Worm (Caenorhabditis elegans) whole organism, early embryonic: ENCODE results near the gene ptp-5.1.

ENCODE experiments used
- B0310.2 ChIP-seq: sonication (generic microtip); optimal IDR thresholded peaks from 2 replicates; lab custom pipeline; 2016; ENCODE audit warnings: mild to moderate bottlenecking, missing genetic modification characterization, missing compliant biosample characterization
- F13C5.2 ChIP-seq: sonication (generic microtip); optimal IDR thresholded peaks from 2 replicates; lab custom pipeline; 2017; ENCODE audit warnings: mild to moderate bottlenecking, missing genetic modification characterization, inconsistent platforms, missing compliant biosample characterization
- aly-1 ChIP-seq: sonication (generic microtip); optimal IDR thresholded peaks from 2 replicates; lab custom pipeline; 2016; ENCODE audit warnings: missing genetic modification characterization, missing compliant biosample characterization
- ama-1 ChIP-seq: fragments of 150-350 bp; optimal IDR thresholded peaks from 2 replicates; lab custom pipeline; 2014
- ceh-13 ChIP-seq: fragments of 200-800 bp; sonication (Bioruptor generic); optimal IDR thresholded peaks from 2 replicates; lab custom pipeline; 2018; ENCODE audit warnings: mild to moderate bottlenecking, missing genetic modification characterization, missing compliant biosample characterization
- ceh-36 ChIP-seq: sonication (generic microtip); optimal IDR thresholded peaks from 2 replicates; lab custom pipeline; 2016; ENCODE audit warnings: missing genetic modification characterization, inconsistent platforms, missing compliant biosample characterization
- ets-7 ChIP-seq: sonication (generic microtip); optimal IDR thresholded peaks from 2 replicates; lab custom pipeline; 2016; ENCODE audit warnings: missing genotype, missing genetic modification characterization, missing compliant biosample characterization
- flt-1 ChIP-seq: fragments of 200-800 bp; sonication (Bioruptor generic); IDR thresholded peaks from 2 replicates; pipeline ENCODE4 v1.3.6; 2022; ENCODE audit warnings: missing genetic modification characterization, missing compliant biosample characterization
- hmbx-1 ChIP-seq: sonication (generic microtip); optimal IDR thresholded peaks from 2 replicates; lab custom pipeline; 2016; ENCODE audit warnings: mild to moderate bottlenecking, missing genetic modification characterization, missing compliant biosample characterization
- hmg-4 ChIP-seq: fragments of 200-800 bp; sonication (Bioruptor generic); optimal IDR thresholded peaks from 2 replicates; lab custom pipeline; 2018; ENCODE audit warnings: mild to moderate bottlenecking, missing genetic modification characterization, missing compliant biosample characterization
- hnd-1 ChIP-seq: sonication (generic microtip); optimal IDR thresholded peaks from 2 replicates; lab custom pipeline; 2016; ENCODE audit warnings: missing genetic modification characterization, missing compliant biosample characterization
- pes-1 ChIP-seq: fragments of 200-800 bp; sonication (Bioruptor generic); IDR thresholded peaks from 2 replicates; pipeline ENCODE4 v1.3.6; 2022; ENCODE audit warnings: missing genetic modification reagents, missing genetic modification characterization, missing compliant biosample characterization
- scrt-1 ChIP-seq: fragments of 200-800 bp; sonication (Bioruptor generic); IDR thresholded peaks from 2 replicates; pipeline ENCODE4 v1.3.6; 2022; ENCODE audit warnings: missing genetic modification characterization, missing compliant biosample characterization
- sea-1 ChIP-seq: fragments of 200-800 bp; sonication (Bioruptor generic); conservative IDR thresholded peaks from 2 replicates; pipeline ENCODE4 v1.3.6; 2022; ENCODE audit warnings: missing genetic modification characterization, missing compliant biosample characterization
- tbx-11 ChIP-seq: fragments of 200-800 bp; sonication (Bioruptor generic); IDR thresholded peaks from 2 replicates; pipeline ENCODE4 v1.3.6; 2022; ENCODE audit warnings: missing genetic modification characterization, missing compliant biosample characterization
- tbx-37 ChIP-seq: fragments of 200-800 bp; sonication (Bioruptor generic); conservative IDR thresholded peaks from 2 replicates; pipeline ENCODE4 v1.3.6; 2022; ENCODE audit warnings: missing genetic modification reagents, missing genetic modification characterization, missing compliant biosample characterization
- tra-4 ChIP-seq: sonication (generic microtip); optimal IDR thresholded peaks from 2 replicates; lab custom pipeline; 2017; ENCODE audit warnings: missing genetic modification characterization, missing compliant biosample characterization

Gene ptp-5.1

DNA sequence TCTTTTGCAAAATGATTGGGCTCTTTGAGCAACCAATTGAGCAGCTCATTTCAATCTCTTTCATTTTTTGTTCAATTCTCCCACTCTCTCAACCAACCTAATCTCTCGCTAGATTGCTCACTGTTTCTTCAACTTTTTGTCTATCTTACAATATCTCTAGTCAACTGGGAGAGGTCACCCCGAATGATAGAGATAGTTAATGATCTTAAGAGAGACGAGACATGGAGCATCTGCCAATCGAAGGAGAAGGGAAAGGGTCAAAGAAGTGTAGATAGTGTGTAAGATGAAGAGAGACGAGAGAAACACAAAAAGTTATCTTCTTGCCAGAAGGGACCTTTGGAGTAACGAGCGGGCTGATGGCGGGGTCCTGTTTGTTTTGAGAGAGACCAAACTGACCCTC, 3.2 kb downstream of the ptp-5.1 start:
- TF ChIP-seq hmg-4 (GFP tag; lab: Kevin White, UChicago) (peak; percentile 24), flt-1 (GFP tag; lab: Robert Waterston, UW) (no peak)

DNA sequence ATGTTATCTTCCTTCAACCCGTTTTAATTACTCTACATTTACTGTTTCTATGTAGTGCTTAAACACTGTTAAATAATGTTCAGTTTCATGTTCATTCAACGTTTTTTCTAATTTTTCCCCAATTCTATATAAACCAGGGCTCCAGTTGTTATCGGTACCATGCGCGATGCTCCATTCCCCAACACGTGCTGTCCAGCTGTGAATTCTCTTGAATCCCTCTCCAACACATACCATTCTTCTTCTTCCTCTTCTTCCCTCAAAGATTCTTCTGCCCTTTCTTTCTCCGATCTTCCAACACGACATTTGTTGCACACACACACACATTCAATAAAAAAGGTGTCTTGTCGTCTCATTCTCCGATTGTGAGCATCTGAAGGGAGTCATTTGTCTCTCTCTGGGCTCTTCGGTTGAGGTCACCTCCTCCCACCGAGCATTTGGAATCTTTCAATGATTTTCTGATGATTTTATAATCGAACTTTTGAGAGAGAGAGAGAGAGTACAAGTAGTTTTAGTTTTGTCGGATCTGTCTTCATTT, 5.9 kb downstream of the ptp-5.1 start:
- TF ChIP-seq ama-1 (lab: Kevin White, UChicago) (no peak), hnd-1 (tag; lab: Kevin White, UChicago) (no peak), sea-1 (GFP tag; lab: Robert Waterston, UW) (0 out of 2 replicates have a peak, but pooled peaks have one; percentile 29)

DNA sequence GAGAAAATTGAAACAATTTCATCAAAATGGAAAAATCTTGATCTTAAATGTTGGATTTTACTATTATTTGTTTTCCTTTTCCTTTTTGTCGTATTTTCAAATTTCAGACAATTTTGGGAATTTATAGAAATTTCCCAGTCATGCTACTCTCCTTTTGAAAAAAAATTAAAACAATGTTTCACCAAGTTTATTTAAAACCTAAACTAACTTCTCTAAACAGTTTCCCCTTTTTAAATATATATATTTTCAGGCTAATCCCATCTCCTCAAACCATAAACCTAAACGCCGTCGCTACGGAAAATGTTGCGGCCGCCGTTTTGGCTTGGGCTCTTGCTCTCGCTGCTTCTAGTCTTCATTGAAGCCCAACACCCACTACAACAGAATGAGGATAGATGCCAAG, 6.9 kb downstream of the ptp-5.1 start, which contains the start of gene lam-1:
TSS of gene lam-1 (plus strand) at position 301 of the 400 bp plus-strand sequence.
- TF ChIP-seq pes-1 (GFP tag; lab: Robert Waterston, UW) (no peak), ceh-36 (tag; lab: Kevin White, UChicago) (no peak), ama-1 (lab: Kevin White, UChicago) (no peak), hmg-4 (GFP tag; lab: Kevin White, UChicago) (no peak), aly-1 (tag; lab: Kevin White, UChicago) (no peak), F13C5.2 (tag; lab: Kevin White, UChicago) (no peak), ets-7 (tag; lab: Kevin White, UChicago) (no peak), tra-4 (no peak), hmbx-1 (tag; lab: Kevin White, UChicago) (no peak), ceh-13 (GFP tag; lab: Kevin White, UChicago) (no peak)

DNA sequence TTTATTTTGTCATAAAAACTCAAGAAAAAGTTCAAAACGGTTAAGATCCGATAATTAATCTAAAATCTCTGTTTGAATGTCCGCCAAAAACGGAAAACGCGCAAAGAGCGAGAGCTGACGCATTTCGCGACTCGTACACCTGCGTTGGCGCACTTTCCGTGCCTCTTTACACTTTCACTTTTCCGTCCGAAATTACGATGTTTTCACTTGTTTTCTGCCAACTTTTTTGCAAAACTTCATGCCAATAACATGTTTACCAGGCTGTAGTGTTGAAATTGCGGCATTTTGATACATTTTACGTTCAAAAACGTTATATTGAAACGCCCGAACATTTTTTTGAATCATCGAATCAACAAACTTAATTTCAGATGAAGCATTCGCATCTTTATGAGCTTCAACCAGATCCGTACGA, 17.6 kb downstream of the ptp-5.1 start, which contains the start of gene W03F8.4:
TSS of gene W03F8.4 (plus strand) at position 369 of the 412 bp plus-strand sequence.
- TF ChIP-seq B0310.2 (tag; lab: Kevin White, UChicago) (peak; percentile 53), ama-1 (lab: Kevin White, UChicago) (peak; percentile 92), pes-1 (GFP tag; lab: Robert Waterston, UW) (peak; percentile 70), scrt-1 (GFP tag; lab: Robert Waterston, UW) (0 out of 2 replicates have a peak, but pooled peaks have one; percentile 30), tbx-11 (GFP tag; lab: Robert Waterston, UW) (peak; percentile 63; the same call in 1 of the 2 replicates), flt-1 (GFP tag; lab: Robert Waterston, UW) (peak; percentile 62; the same call in 1 of the 2 replicates), ceh-13 (GFP tag; lab: Kevin White, UChicago) (no peak), aly-1 (tag; lab: Kevin White, UChicago) (no peak), ceh-36 (tag; lab: Kevin White, UChicago) (peak; percentile 54), sea-1 (GFP tag; lab: Robert Waterston, UW) (peak; percentile 67; the same call in 1 of the 2 replicates), F13C5.2 (tag; lab: Kevin White, UChicago) (peak; percentile 73), hmg-4 (GFP tag; lab: Kevin White, UChicago) (peak; percentile 49), hmbx-1 (tag; lab: Kevin White, UChicago) (peak; percentile 50), hnd-1 (tag; lab: Kevin White, UChicago) (no peak), ets-7 (tag; lab: Kevin White, UChicago) (no peak), tbx-37 (GFP tag; lab: Robert Waterston, UW) (no peak; the same call in 1 of the 2 replicates), tra-4 (peak; percentile 4)

DNA sequence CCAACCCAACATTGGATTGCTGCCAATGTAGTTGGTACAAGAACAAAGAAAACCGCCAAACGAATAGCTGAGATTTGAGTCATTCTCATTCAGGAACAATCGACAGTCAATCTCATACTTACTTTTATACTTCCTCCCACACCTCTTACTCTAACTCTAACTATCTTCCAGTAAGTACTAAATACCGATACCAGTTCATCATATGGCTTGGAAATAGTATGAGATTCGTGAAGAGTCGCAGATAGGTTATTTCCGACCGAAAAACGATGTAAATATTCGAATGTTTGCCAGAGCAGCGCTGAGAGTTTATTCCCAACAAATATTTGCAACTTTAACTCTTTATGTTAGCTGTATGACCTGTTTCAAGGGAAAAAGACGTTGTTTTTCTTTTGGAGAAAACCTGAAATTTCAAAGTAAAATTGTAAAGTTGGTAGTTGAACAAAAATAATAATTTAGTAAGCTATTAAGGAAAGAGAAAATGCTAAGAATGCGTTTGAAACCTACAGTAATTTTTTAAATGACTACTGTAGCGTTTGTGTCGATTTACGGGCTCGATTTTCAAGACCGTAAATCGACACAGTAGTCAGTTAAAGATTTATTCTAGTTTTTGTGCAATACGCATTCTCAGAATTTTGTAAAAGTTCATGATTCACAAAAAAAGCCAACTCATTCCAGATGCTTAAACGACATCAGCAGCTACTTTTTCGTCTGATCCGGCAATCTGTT, 20.5 kb downstream of the ptp-5.1 start, which contains the start of the genes W03F8.6 and mtrf-1L:
TSS of gene W03F8.6 (minus strand) at position 101 of the 726 bp plus-strand sequence.
TSS of gene mtrf-1L (plus strand) at position 676 of the 726 bp plus-strand sequence.
- TF ChIP-seq hnd-1 (tag; lab: Kevin White, UChicago) (no peak), B0310.2 (tag; lab: Kevin White, UChicago) (no peak), ceh-36 (tag; lab: Kevin White, UChicago) (no peak), F13C5.2 (tag; lab: Kevin White, UChicago) (no peak), aly-1 (tag; lab: Kevin White, UChicago) (no peak), ets-7 (tag; lab: Kevin White, UChicago) (no peak), sea-1 (GFP tag; lab: Robert Waterston, UW) (no peak), hmbx-1 (tag; lab: Kevin White, UChicago) (no peak)

DNA sequence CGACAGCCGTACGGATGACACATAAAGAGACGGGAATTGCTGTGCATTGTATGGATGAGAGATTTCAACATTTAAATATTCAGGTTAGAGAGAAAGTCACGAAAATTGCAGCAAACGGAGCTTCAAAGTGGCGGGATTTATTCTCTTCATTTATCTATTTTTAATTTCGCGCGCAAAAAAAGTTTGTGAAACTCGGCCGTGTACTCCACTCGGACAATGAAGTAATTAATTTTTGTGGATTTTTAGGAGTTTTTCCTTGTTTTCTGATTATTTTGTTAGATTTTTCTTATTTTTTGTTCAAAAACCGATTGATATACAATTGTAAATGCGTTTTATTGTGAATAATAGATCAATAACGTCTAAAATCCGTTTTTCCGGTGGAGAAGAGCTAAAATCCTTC, 21.9 kb downstream of the ptp-5.1 start:
- TF ChIP-seq ceh-36 (tag; lab: Kevin White, UChicago) (no peak), F13C5.2 (tag; lab: Kevin White, UChicago) (no peak), hmbx-1 (tag; lab: Kevin White, UChicago) (no peak), scrt-1 (GFP tag; lab: Robert Waterston, UW) (no peak), ama-1 (lab: Kevin White, UChicago) (no peak), tbx-37 (GFP tag; lab: Robert Waterston, UW) (no peak), ets-7 (tag; lab: Kevin White, UChicago) (no peak), sea-1 (GFP tag; lab: Robert Waterston, UW) (no peak), B0310.2 (tag; lab: Kevin White, UChicago) (no peak), tra-4 (no peak), flt-1 (GFP tag; lab: Robert Waterston, UW) (no peak), hmg-4 (GFP tag; lab: Kevin White, UChicago) (no peak), ceh-13 (GFP tag; lab: Kevin White, UChicago) (no peak), hnd-1 (tag; lab: Kevin White, UChicago) (no peak), pes-1 (GFP tag; lab: Robert Waterston, UW) (no peak)

DNA sequence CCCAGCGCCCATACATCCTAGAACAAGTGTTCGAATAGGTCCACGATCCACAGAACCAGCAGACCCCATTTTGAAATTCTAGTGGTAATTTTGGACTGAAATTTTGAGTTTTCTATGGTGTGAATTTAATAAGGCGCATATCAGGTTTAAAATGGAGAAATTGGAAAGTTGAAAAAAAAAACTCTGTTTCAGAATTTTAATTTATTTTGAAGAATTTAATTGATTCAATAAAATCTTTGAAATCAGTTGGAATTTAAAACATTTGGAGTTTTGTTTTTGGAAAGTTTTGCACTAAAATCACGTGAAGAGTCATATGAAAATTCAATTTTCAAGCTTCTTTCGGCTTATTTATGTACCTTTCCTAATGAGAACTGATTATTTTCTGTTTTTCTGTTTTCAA, 29.4 kb downstream of the ptp-5.1 start, which contains the start of gene gpa-18:
TSS of gene gpa-18 (minus strand) at position 101 of the 400 bp plus-strand sequence.
- TF ChIP-seq ets-7 (tag; lab: Kevin White, UChicago), result no peak
- no peak for TF ChIP-seq flt-1 (GFP tag; lab: Robert Waterston, UW)
- no peak for TF ChIP-seq sea-1 (GFP tag; lab: Robert Waterston, UW)
- no peak for TF ChIP-seq B0310.2 (tag; lab: Kevin White, UChicago)
- TF ChIP-seq pes-1 (GFP tag; lab: Robert Waterston, UW), result no peak
- TF ChIP-seq scrt-1 (GFP tag; lab: Robert Waterston, UW), result no peak
- TF ChIP-seq ama-1 (lab: Kevin White, UChicago), result no peak
